Worm (Caenorhabditis elegans): ENCODE measurements around the gene F56D6.6.

F56D6.6 gene

ce11 chrIV:3875260-3875659 lies 27.8 kb upstream of the F56D6.6 start:
- peak in 1 of 3 experiments; percentile 37 for TF ChIP-seq lin-35 (GFP tag; optimal IDR thresholded peaks at IDR 0.05)
- TF ChIP-seq attf-5 (GFP tag; optimal IDR thresholded peaks at IDR 0.05), result peak; percentile 5
- TF ChIP-seq dox-1 (GFP tag; IDR thresholded peaks at IDR 0.05), result peak; percentile 49
- TF ChIP-seq hmg-1.2 (GFP tag; IDR thresholded peaks at IDR 0.05), result peak; percentile 39; the same call in 1 of the 2 replicates
- 0 out of 2 replicates have a peak, but pooled peaks have one; percentile 19 for TF ChIP-seq Y53G8AR.9 (GFP tag; conservative IDR thresholded peaks at IDR 0.05)
- TF ChIP-seq zfh-2 (GFP tag; conservative IDR thresholded peaks at IDR 0.05), result peak; percentile 89
- TF ChIP-seq ztf-6 (GFP tag; IDR thresholded peaks at IDR 0.05), result no peak
- TF ChIP-seq nfyb-1 (GFP tag; IDR thresholded peaks at IDR 0.05), result peak; percentile 34; the same call in 1 of the 2 replicates
- no peak for TF ChIP-seq nhr-27 (tag; optimal IDR thresholded peaks at IDR 0.05)
- no peak for TF ChIP-seq lin-26 (GFP tag; IDR thresholded peaks at IDR 0.05)
- TF ChIP-seq cebp-1 (GFP tag; IDR thresholded peaks at IDR 0.05), result peak; percentile 84
- TF ChIP-seq cebp-1 (tag; optimal IDR thresholded peaks at IDR 0.05), result peak; percentile 92
- TF ChIP-seq pha-4 (tag; optimal IDR thresholded peaks at IDR 0.05), result no peak
- TF ChIP-seq egrh-3 (GFP tag; IDR thresholded peaks at IDR 0.05), result peak; percentile 24; the same call in 1 of the 2 replicates
- TF ChIP-seq nhr-80 (tag; optimal IDR thresholded peaks at IDR 0.05), result peak; percentile 39
- no peak for TF ChIP-seq attf-6 (GFP tag; IDR thresholded peaks at IDR 0.05)
- no peak for TF ChIP-seq hsf-1 (GFP tag; IDR thresholded peaks at IDR 0.05)
- no peak for TF ChIP-seq aptf-2 (GFP tag; conservative IDR thresholded peaks at IDR 0.05)
- TF ChIP-seq Y53F4B.3 (GFP tag; IDR thresholded peaks at IDR 0.05), result no peak
- TF ChIP-seq lag-1 (GFP tag; IDR thresholded peaks at IDR 0.05), result no peak

ce11 chrIV:3876955-3877354 lies 26.1 kb upstream of the F56D6.6 start:
- TF ChIP-seq athp-1 (tag; optimal IDR thresholded peaks at IDR 0.05) (no peak), atf-7 (tag; optimal IDR thresholded peaks at IDR 0.05) (no peak), cebp-2 (GFP tag; IDR thresholded peaks at IDR 0.05) (no peak), attf-5 (GFP tag; optimal IDR thresholded peaks at IDR 0.05) (no peak), dox-1 (GFP tag; IDR thresholded peaks at IDR 0.05) (no peak), let-607 (tag; optimal IDR thresholded peaks at IDR 0.05) (no peak), lir-1 (GFP tag; conservative IDR thresholded peaks at IDR 0.05) (no peak), madf-6 (GFP tag; IDR thresholded peaks at IDR 0.05) (no peak), ceh-79 (tag; optimal IDR thresholded peaks at IDR 0.05) (no peak), T07F8.4 (tag; optimal IDR thresholded peaks at IDR 0.05) (no peak), F39B2.1 (GFP tag; IDR thresholded peaks at IDR 0.05) (no peak), lin-40 (tag; optimal IDR thresholded peaks at IDR 0.05) (no peak), lin-26 (GFP tag; IDR thresholded peaks at IDR 0.05) (no peak), hmg-1.2 (GFP tag; IDR thresholded peaks at IDR 0.05) (no peak), bed-2 (GFP tag; IDR thresholded peaks at IDR 0.05) (no peak), ceh-27 (GFP tag; optimal IDR thresholded peaks at IDR 0.05) (no peak)

DNA sequence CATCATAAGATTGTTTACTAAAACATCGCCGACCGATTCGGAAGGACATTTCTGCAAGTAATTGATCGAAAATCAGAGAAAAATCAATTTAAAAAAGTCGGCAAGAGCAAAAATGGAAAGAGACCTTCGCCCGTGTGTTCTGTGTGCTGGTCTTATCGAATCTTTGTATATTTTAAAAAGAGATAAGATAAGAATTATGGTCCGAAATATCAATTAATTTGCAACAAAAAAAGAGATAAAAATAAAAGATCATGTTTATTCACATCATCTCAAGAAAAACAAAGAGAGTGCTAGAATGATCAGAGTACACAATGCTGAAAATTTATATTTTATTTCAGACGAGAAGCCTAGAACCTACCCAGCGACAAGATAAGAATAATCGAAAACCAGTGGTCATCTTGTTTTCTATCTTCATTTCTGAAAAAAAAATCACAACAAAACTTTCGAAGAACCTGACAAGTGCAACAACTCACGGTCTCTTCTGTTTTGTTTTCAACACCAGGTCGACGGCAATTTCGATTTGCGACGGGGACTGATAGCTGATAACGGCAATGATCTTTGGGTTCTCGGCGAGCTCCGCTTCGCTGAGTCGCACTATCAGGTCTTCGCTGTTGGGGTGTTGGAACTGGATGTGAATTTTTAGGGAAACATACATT lies 24.6 kb upstream of the F56D6.6 start, which contains the start of gene F37C4.6:
Gene F37C4.6 (minus strand): TSS at position 51 of the 656 bp plus-strand sequence.
- TF ChIP-seq Y79H2A.3 (GFP tag; conservative IDR thresholded peaks at IDR 0.05), result no peak
- no peak for TF ChIP-seq dox-1 (GFP tag; IDR thresholded peaks at IDR 0.05)
- peak; percentile 76 for TF ChIP-seq nhr-80 (tag; optimal IDR thresholded peaks at IDR 0.05)

DNA sequence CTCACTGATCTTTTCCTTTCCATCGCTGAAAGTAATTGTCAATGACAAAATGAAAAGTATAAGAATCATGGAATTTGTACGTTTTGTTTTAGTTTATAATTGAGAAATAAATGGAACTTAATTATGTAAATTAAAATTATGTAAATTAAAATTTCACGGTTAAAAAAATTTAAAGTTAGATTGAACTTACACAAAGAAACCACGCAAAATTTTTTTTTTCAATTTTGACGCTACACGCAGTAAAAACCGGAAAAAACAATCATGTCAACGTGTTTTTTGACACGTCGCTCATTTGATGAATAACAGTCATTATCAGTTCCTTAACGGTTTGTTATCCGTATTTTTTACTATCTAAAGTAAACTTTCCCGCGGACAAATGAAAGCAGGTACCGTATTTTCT lies 21.9 kb upstream of the F56D6.6 start, which contains the start of the genes F37C4.8 and oac-23:
Gene F37C4.8 (minus strand): TSS at position 101 of the 400 bp plus-strand sequence.
Gene oac-23 (plus strand): TSS at position 323 of the 400 bp plus-strand sequence.
- no peak for TF ChIP-seq bed-2 (GFP tag; IDR thresholded peaks at IDR 0.05)
- TF ChIP-seq snpc-1.1 (tag; optimal IDR thresholded peaks at IDR 0.05; ENCODE audit: insufficient read depth), result no peak
- TF ChIP-seq attf-6 (GFP tag; IDR thresholded peaks at IDR 0.05), result no peak
- no peak for TF ChIP-seq Y95B8A.8 (GFP tag; IDR thresholded peaks at IDR 0.05)
- TF ChIP-seq aptf-2 (GFP tag; conservative IDR thresholded peaks at IDR 0.05), result no peak
- TF ChIP-seq ceh-79 (tag; optimal IDR thresholded peaks at IDR 0.05), result no peak
- no peak for TF ChIP-seq hsf-1 (GFP tag; IDR thresholded peaks at IDR 0.05)
- no peak for TF ChIP-seq rec-8 (tag; optimal IDR thresholded peaks at IDR 0.05)

All from whole organism, young adult.